Fruit fly (Drosophila melanogaster): ENCODE measurements around the gene CG5280.

CG5280 gene

dm6 chr3L:9028057-9028456 lies 38.0 kb upstream of the CG5280 start (continued):
- TF ChIP-seq ERR (GFP tag; optimal IDR thresholded peaks at IDR 0.05) = no peak
- TF ChIP-seq CG7556 (GFP tag; optimal IDR thresholded peaks at IDR 0.05) = peak; percentile 20
- TF ChIP-seq CG13894 (tag; optimal IDR thresholded peaks at IDR 0.05) = no peak
- TF ChIP-seq chif (GFP tag; optimal IDR thresholded peaks at IDR 0.05) = peak; percentile 25 to 63
- peak; percentile 44 for TF ChIP-seq chn (GFP tag; optimal IDR thresholded peaks at IDR 0.05)
- no peak for TF ChIP-seq CrebB (tag; optimal IDR thresholded peaks at IDR 0.05)
- no peak for TF ChIP-seq ftz-f1 (GFP tag; optimal IDR thresholded peaks at IDR 0.05)
- no peak for TF ChIP-seq unc-4 (GFP tag; IDR thresholded peaks at IDR 0.05; ENCODE audit: partially characterized antibody)
- TF ChIP-seq amos (GFP tag; IDR thresholded peaks at IDR 0.05; ENCODE audit: partially characterized antibody) = no peak
- TF ChIP-seq HHEX (GFP tag; optimal IDR thresholded peaks at IDR 0.05) = no peak
- TF ChIP-seq CG13775 (GFP tag; optimal IDR thresholded peaks at IDR 0.05) = peak; percentile 35
- no peak for TF ChIP-seq onecut (GFP tag; IDR thresholded peaks at IDR 0.05)
- TF ChIP-seq run (tag; optimal IDR thresholded peaks at IDR 0.05) = no peak
- TF ChIP-seq CG4328 (GFP tag; optimal IDR thresholded peaks at IDR 0.05) = no peak
- no peak for TF ChIP-seq CG8359 (GFP tag; optimal IDR thresholded peaks at IDR 0.05; ENCODE audit: borderline replicate concordance)
- TF ChIP-seq CG8388 (GFP tag; optimal IDR thresholded peaks at IDR 0.05) = peak; percentile 42
- no peak for TF ChIP-seq C15 (GFP tag; IDR thresholded peaks at IDR 0.05)
- no peak for TF ChIP-seq CG32767 (GFP tag; IDR thresholded peaks at IDR 0.05)
- peak; percentile 63 for TF ChIP-seq CoRest (tag; optimal IDR thresholded peaks at IDR 0.05)
- no peak for TF ChIP-seq repo (GFP tag; optimal IDR thresholded peaks at IDR 0.05)
- no peak for TF ChIP-seq CG15479 (GFP tag; optimal IDR thresholded peaks at IDR 0.05)
- TF ChIP-seq Six4 (GFP tag; optimal IDR thresholded peaks at IDR 0.05) = no peak
- no peak for TF ChIP-seq Adf1 (GFP tag; IDR thresholded peaks at IDR 0.05)
- TF ChIP-seq D19B (GFP tag; optimal IDR thresholded peaks at IDR 0.05) = no peak
- TF ChIP-seq CG13287 (GFP tag; IDR thresholded peaks at IDR 0.05; ENCODE audit: partially characterized antibody) = no peak
- peak; percentile 47 for TF ChIP-seq CG12219 (GFP tag; optimal IDR thresholded peaks at IDR 0.05)
- no peak for TF ChIP-seq CG16779 (GFP tag; IDR thresholded peaks at IDR 0.05)
- TF ChIP-seq caup (GFP tag; optimal IDR thresholded peaks at IDR 0.05; ENCODE audit: severe bottlenecking) = no peak
- TF ChIP-seq CG3407 (GFP tag; optimal IDR thresholded peaks at IDR 0.05) = peak; percentile 10
- TF ChIP-seq esg (GFP tag; conservative IDR thresholded peaks at IDR 0.05) = peak; percentile 31; the same call in 1 of the 2 replicates
- TF ChIP-seq CG9817 (tag; optimal IDR thresholded peaks at IDR 0.05) = no peak
- TF ChIP-seq Dbx (GFP tag; IDR thresholded peaks at IDR 0.05) = no peak
- TF ChIP-seq Hey (tag; optimal IDR thresholded peaks at IDR 0.05) = no peak
- TF ChIP-seq BEAF-32 (GFP tag; optimal IDR thresholded peaks at IDR 0.05) = no peak
- TF ChIP-seq CG10979 (tag; optimal IDR thresholded peaks at IDR 0.05) = peak; percentile 76
- TF ChIP-seq Sry-β (GFP tag; optimal IDR thresholded peaks at IDR 0.05) = no peak
- TF ChIP-seq ken (GFP tag; IDR thresholded peaks at IDR 0.05) = no peak
- no peak for TF ChIP-seq z (GFP tag; IDR thresholded peaks at IDR 0.05)
- no peak; the same call in 1 of the 3 replicates for TF ChIP-seq croc (GFP tag; conservative IDR thresholded peaks at IDR 0.05)
- no peak for TF ChIP-seq YL-1 (GFP tag; optimal IDR thresholded peaks at IDR 0.05)
- TF ChIP-seq klu (GFP tag; IDR thresholded peaks at IDR 0.05) = no peak
- no peak for TF ChIP-seq Asciz (GFP tag; optimal IDR thresholded peaks at IDR 0.05)
- peak; percentile 41; the same call in 1 of the 2 replicates for TF ChIP-seq sisA (GFP tag; IDR thresholded peaks at IDR 0.05)
- no peak for TF ChIP-seq Ravus (GFP tag; IDR thresholded peaks at IDR 0.05)
- TF ChIP-seq wor (GFP tag; IDR thresholded peaks at IDR 0.05) = no peak
- peak; percentile 59 for TF ChIP-seq CG7839 (tag; optimal IDR thresholded peaks at IDR 0.05)
- peak; percentile 21 for TF ChIP-seq Lhr (GFP tag; optimal IDR thresholded peaks at IDR 0.05)
- TF ChIP-seq da (GFP tag; optimal IDR thresholded peaks at IDR 0.05) = no peak
- TF ChIP-seq Dad (GFP tag; optimal IDR thresholded peaks at IDR 0.05) = no peak
- TF ChIP-seq mirr (GFP tag; optimal IDR thresholded peaks at IDR 0.05) = no peak
- TF ChIP-seq CG5245 (GFP tag; optimal IDR thresholded peaks at IDR 0.05) = peak; percentile 0
